Fruit fly (Drosophila melanogaster) whole organism, larva: Measurements from ENCODE around the gene CG43295.
A peak's percentile ranks its signal among the peaks of the same experiment; 100 is the strongest.

Experiments
- noc ChIP-seq: fragments of 200-800 bp; sonication (Bioruptor generic); optimal IDR thresholded peaks from 3 replicates; lab custom pipeline; 2019; ENCODE audit warnings: missing biosample characterization, mild to moderate bottlenecking, missing genetic modification characterization, moderate library complexity

CG43295 gene

DNA sequence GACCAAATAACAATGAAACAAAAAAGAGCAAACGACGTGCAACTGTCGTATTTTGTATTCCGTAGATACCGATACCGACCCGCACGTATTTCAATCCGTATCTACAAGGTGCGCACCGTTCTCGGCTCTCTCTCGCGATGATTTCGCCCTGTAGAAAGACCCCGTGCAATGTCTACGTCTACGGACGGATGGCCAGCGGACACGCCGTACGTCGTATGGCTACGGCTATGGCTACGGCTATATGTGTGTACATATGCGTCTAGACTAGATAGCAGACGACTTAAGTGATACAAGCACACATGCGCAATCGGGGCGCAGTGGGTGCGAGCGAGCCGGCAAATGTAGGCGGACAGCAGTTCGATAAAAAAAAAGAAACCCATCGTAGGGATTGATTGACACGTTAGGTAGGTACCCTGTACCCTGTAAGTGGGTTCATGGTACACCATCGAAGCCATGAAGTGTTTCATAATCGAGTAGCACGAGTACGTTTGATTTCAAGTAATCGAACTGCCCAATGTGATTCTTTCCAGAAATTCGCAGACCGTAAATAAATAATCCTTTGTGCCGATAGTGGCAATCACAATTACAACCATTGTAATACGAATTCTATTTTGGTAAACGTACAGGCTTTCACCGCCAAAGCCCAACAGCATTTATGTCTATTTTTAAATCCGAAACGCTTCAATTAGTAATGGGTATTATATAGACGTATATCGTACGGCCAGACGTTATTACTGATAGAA, 43.9 kb downstream of the CG43295 start:
- peak; percentile 40 for TF ChIP-seq noc

DNA sequence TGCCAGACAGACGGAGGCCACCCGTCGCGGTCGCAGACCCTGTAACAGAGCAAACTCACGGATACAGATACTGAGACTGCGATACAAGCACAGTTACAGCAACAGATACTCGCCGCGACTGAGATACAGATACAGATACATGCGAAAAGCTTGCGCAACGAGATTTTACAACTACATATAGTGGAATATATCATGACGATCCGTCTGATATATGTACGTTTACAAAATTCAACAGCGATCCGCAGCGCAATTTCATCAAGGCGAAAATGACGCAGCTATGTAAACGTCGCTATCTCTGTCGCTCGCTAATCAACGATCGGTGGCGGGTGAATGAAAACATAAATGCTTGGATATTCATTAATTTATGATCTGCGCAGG, 44.5 kb downstream of the CG43295 start:
- no peak for TF ChIP-seq noc

DNA sequence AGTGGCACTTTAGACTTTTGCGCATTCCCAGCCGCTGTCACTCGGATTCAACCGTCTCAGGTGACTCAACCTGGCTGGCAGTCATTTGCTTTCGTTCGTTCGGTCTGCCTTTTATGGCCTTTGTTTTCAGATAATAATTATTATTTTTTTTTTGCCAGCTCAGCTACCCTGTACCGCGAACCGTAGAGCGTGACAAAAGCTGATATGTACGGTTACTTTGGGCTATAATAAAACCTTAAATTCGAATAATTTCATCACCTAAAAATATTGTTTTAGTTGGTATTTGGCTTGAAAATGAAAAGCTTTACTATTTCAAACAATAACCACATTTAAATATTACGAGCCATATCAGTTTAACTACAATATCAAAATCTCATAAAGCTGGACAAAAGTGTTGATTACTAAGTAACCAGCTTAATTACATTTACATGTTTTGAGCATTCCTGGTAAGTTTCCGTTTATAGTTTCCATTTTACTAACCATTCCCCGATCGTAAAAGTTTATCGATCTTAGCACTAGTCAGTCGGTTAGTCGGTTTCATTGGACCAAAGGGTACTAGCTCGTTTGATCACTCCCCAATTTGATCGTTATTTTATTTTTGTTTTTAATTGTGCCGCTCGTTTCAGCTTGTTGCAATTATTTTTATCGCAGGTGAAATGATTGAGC, 45.3 kb downstream of the CG43295 start:
- no peak for TF ChIP-seq noc

DNA sequence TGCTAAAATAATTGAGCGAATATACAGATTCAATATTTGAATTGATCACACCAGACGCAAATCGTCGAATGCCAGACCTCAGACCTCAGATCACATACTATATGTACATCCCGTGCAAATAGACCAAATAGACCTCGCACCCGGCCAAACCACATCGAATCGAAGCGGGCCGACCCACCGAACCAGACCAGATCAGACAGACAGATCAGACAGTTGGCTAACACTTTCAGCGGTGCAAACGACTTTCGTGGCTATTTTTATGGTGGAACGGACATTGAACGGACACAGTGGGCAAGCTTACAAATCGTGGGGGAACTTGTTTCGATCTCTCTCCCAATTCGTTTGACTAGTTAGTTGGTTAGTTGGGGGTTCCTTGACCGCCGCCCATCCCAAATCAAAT, 46.1 kb downstream of the CG43295 start:
- no peak for TF ChIP-seq noc

- no peak for TF ChIP-seq noc
Measured at dm6 chr3L:16153089-16153488, 47.4 kb downstream of the CG43295 start.

DNA sequence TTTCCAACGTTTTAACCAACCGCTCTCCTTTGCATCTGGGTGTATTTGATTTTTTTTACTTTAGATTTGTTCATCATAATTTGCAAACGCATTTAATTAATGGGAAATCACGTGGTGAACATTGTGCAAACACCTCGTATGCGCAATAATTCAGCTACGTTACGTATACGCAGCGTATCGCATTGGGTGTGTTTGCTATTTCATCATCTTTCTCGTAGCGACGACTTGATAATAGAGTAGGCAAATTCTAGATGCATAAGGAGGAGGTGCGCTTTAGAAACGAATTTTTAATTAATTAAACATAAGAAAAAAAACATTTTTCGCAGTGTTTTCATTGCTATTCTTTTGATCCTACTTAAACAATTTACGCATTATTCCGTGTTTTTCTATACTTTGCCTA, 48.0 kb downstream of the CG43295 start:
- TF ChIP-seq noc, result no peak

DNA sequence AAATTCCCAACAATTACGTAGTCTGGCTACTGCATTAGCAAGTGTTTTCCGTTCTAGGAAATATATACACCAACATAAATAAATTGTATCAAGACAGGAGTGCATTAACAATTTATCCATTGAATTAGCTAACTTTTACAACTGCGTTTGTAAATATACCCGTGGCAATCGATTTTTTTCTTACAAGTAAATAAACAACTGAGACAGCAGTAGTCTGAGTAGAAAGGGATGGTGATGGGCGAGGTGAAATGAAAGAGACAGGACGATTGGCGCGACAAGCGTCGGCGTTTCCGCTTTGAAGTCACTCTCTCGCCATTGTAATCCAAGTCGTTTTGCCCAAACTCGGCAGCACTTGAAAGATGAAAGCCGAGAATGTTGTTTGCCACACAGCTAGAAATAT, 49.9 kb downstream of the CG43295 start:
- TF ChIP-seq noc, result no peak
